Fruit fly (Drosophila melanogaster) whole organism, prepupa: ENCODE results near the gene dmrt11E.

Experiments
- CG10669 ChIP-seq: fragments of 200-800 bp; sonication (Bioruptor generic); optimal IDR thresholded peaks from 3 replicates; lab custom pipeline; 2018; ENCODE audit warnings: missing biosample characterization, mild to moderate bottlenecking, missing genetic modification characterization, moderate library complexity
- CG31627 ChIP-seq: fragments of 200-800 bp; sonication (Bioruptor generic); optimal IDR thresholded peaks from 3 replicates; lab custom pipeline; 2016; ENCODE audit warnings: missing biosample characterization, missing genetic modification characterization
- CG6792 ChIP-seq: fragments of 200-800 bp; sonication (Bioruptor generic); optimal IDR thresholded peaks from 3 replicates; lab custom pipeline; 2016; ENCODE audit warnings: missing biosample characterization, missing genetic modification characterization
- CG8632 ChIP-seq: fragments of 200-800 bp; sonication (Bioruptor generic); optimal IDR thresholded peaks from 3 replicates; lab custom pipeline; 2016; ENCODE audit warnings: missing biosample characterization, missing genetic modification characterization
- CG9139 ChIP-seq: fragments of 200-800 bp; sonication (Bioruptor generic); optimal IDR thresholded peaks from 3 replicates; lab custom pipeline; 2017; ENCODE audit warnings: missing biosample characterization, mild to moderate bottlenecking, missing genetic modification characterization
- OdsH ChIP-seq: fragments of 200-800 bp; sonication (Bioruptor generic); optimal IDR thresholded peaks from 3 replicates; lab custom pipeline; 2016; ENCODE audit warnings: missing biosample characterization, missing genetic modification characterization
- Sox102F ChIP-seq: fragments of 200-800 bp; sonication (Bioruptor generic); optimal IDR thresholded peaks from 2 replicates; lab custom pipeline; 2016; ENCODE audit warnings: missing biosample characterization, mild to moderate bottlenecking, missing genetic modification characterization
- dsx ChIP-seq: fragments of 200-800 bp; optimal IDR thresholded peaks from 3 replicates; lab custom pipeline; 2019; ENCODE audit warnings: missing biosample characterization, mild to moderate bottlenecking, missing genetic modification characterization, moderate library complexity; ENCODE audit not compliant: poor library complexity, severe bottlenecking
- net ChIP-seq: fragments of 200-800 bp; sonication (Bioruptor generic); optimal IDR thresholded peaks from 3 replicates; lab custom pipeline; 2016; ENCODE audit warnings: missing biosample characterization, missing genetic modification characterization
- ss ChIP-seq, 2 experiments: fragments of 200-800 bp; sonication (Bioruptor generic); optimal IDR thresholded peaks; 2 replicates in 1 of 2; 3 replicates in 1 of 2; lab custom pipeline; 2017 to 2018; ENCODE audit warnings: mild to moderate bottlenecking in 2 of 2, missing biosample characterization in 2 of 2, missing genetic modification characterization in 2 of 2, moderate library complexity in 1 of 2

DNA sequence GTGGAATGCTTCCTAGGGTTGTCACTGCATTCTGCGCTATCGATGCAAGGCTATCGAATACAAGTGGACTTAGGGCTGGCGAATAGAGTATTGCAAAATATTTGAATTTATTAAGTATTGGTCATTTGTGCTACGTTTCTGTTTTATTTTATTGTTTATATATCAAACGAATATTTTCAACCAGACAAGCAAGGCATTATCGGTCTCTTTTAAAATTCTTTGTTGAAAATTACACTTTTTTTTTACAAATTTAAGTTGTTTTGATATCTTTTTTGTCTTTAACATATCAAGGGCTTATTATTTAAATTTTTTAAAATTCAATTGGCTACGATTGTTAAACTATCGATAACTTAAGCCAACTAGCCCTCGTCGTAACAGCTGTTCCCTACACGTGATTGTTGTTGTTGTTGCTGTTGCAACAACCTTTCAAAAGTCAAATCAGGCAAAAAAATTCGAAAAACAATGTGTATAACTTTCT, 19.4 kb downstream of the dmrt11E start, which contains the start of the genes Ype and CG1662:
- peak; percentile 78 for TF ChIP-seq CG31627 (GFP tag; lab: Kevin White, UChicago)
- TF ChIP-seq CG9139 (GFP tag; lab: Kevin White, UChicago) = no peak
- peak; percentile 63 for TF ChIP-seq CG10669 (GFP tag; lab: Kevin White, UChicago)
- TF ChIP-seq OdsH = peak; percentile 81
- TF ChIP-seq ss (GFP tag; optimal IDR thresholded peaks at IDR 0.05; lab: Kevin White, UChicago) = peak in 1 of 2 experiments; percentile 71
- TF ChIP-seq CG6792 (GFP tag; lab: Kevin White, UChicago) = peak; percentile 67
- peak; percentile 57 for TF ChIP-seq CG8632 (GFP tag; lab: Kevin White, UChicago)
- peak; percentile 67 for TF ChIP-seq Sox102F (GFP tag; lab: Kevin White, UChicago)
- TF ChIP-seq net (GFP tag; lab: Kevin White, UChicago) = peak; percentile 32
- peak; percentile 63 for TF ChIP-seq dsx (GFP tag; lab: Kevin White, UChicago)
